Worm (Caenorhabditis elegans): ENCODE measurements around the gene deg-1.

DNA sequence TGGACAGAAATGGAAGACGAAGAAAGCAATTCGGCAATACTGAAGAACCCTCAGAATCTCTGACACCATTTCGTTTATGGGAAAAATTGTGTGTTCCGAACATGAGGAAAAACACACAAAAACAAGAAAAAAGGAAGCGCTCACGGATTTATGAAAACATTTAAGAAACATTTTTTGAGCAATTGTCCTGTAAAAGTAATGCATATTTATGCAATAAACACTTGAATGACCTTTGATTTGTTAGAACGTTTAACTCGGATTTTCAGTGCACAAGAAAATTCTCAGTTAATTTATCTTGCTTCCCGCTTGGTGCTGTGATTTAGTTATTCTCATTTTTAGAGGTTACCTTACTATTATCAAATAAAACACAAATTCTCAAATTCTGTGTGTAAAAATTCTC, 49.0 kb upstream of the deg-1 start:
- TF ChIP-seq ztf-11 (tag; optimal IDR thresholded peaks at IDR 0.05) (no peak), nhr-77 (tag; optimal IDR thresholded peaks at IDR 0.05) (no peak), nfya-1 (tag; optimal IDR thresholded peaks at IDR 0.05; ENCODE audit: insufficient read depth) (no peak), pha-4 (tag; optimal IDR thresholded peaks at IDR 0.05) (no peak), nhr-76 (tag; optimal IDR thresholded peaks at IDR 0.05) (no peak), fkh-10 (GFP tag; optimal IDR thresholded peaks at IDR 0.05) (no peak), ceh-82 (tag; optimal IDR thresholded peaks at IDR 0.05) (no peak), ZK546.5 (tag; optimal IDR thresholded peaks at IDR 0.05) (no peak), aly-2 (tag; optimal IDR thresholded peaks at IDR 0.05) (no peak), nhr-12 (tag; optimal IDR thresholded peaks at IDR 0.05) (no peak), jun-1 (tag; optimal IDR thresholded peaks at IDR 0.05) (no peak), snpc-4 (tag; optimal IDR thresholded peaks at IDR 0.05) (no peak), ama-1 (optimal IDR thresholded peaks at IDR 0.05) (no peak)
